Worm (Caenorhabditis elegans) whole organism, midembryonic: ENCODE measurements around the gene F18E9.1.

Source experiments
- cog-1 ChIP-seq: sonication (generic microtip); optimal IDR thresholded peaks from 2 replicates; lab custom pipeline; 2016; ENCODE audit warnings: missing genetic modification characterization, missing compliant biosample characterization
- ztf-29 ChIP-seq: fragments of 200-800 bp; sonication (Bioruptor generic); IDR thresholded peaks from 2 replicates; pipeline ENCODE4 v1.3.6; 2022; ENCODE audit warnings: missing genetic modification reagents, missing genetic modification characterization, missing compliant biosample characterization

DNA sequence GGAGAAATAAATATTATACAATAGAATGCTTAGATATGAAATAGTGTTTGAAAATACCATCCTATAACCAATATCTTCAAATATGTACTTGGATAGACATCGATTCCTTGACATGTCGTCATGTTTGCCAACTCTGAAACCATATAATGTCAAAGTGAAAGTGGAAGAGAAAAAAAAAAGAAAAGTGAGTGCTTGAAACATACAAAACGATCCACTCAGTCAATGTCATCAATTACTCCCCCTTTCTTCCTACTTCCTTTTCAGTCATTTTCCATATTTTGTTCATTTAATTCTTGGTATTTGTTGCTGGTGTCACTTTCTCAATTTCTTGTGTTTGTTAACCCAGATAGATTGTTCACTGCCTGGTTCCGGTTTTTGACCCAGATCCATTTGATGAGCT is 21.1 kb upstream of the F18E9.1 start, which contains the start of gene F18E9.4:
- TF ChIP-seq ztf-29 (GFP tag; lab: Robert Waterston, UW) (no peak), cog-1 (no peak)
